Fruit fly (Drosophila melanogaster) whole organism, embryonic: ENCODE data around the gene Tom.

Source experiments
- CG2116 ChIP-seq: fragments of 200-800 bp; sonication (Bioruptor generic); optimal IDR thresholded peaks from 3 replicates; lab custom pipeline; 2018; ENCODE audit warnings: missing biosample characterization, mild to moderate bottlenecking, missing genetic modification characterization
- klu ChIP-seq: fragments of 200-800 bp; sonication (Bioruptor generic); IDR thresholded peaks from 2 replicates; pipeline ENCODE4 v1.3.6; 2022; ENCODE audit warnings: missing biosample characterization, missing genetic modification characterization
- mam ChIP-seq: fragments of 200-800 bp; sonication (Bioruptor generic); optimal IDR thresholded peaks from 3 replicates; lab custom pipeline; 2016; ENCODE audit warnings: missing biosample characterization, missing genetic modification characterization
- tio ChIP-seq: fragments of 200-800 bp; sonication (Bioruptor generic); optimal IDR thresholded peaks from 2 replicates; lab custom pipeline; 2017; ENCODE audit warnings: missing biosample characterization, missing genetic modification characterization, inconsistent platforms
- unpg ChIP-seq: fragments of 200-800 bp; sonication (Bioruptor generic); optimal IDR thresholded peaks from 3 replicates; lab custom pipeline; 2018; ENCODE audit warnings: missing biosample characterization, mild to moderate bottlenecking, missing genetic modification characterization, moderate library complexity

DNA sequence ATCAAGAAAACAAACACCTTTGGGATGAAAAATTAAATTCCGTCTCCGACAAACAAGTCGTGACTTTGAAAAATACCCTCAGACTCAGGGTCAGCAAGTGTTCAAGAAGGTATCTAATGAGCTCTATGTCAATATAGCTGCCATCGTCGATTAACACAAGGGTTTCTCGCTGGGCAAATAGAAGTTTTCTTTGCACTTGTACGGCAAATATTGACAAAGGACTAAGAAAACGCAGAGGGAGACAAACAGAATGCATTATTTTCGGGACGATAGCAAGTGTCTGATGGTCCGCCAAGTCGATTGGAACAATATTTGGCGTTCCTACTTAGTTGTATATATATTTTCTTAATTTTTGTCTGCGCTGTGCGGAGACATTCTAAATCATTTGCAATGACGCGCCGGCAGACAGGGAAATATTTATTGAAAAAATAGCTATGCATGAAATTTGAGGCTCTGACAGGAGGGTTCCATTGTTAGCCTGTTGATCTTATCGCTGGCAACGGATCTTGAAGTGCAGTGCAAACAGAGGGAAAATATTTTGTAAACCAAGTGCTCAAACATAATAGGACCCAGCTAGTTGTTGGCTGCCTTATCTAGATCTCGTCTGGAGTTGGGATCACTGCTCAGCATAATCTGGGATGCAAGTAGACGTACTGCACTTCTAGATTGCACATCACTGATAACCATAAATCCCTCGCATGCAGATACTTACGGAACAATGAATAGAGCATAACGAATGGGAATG, 12.7 kb upstream of the Tom start:
- TF ChIP-seq tio (peak; percentile 24), unpg (GFP tag; lab: Kevin White, UChicago) (peak; percentile 24), klu (GFP tag; lab: Robert Waterston, UW) (no peak), mam (GFP tag; lab: Kevin White, UChicago) (no peak), CG2116 (GFP tag; lab: Kevin White, UChicago) (peak; percentile 51)
